Fruit fly (Drosophila melanogaster) whole organism, embryonic: ENCODE measurements around the gene CG11726.

Source experiments
- Antp ChIP-seq: fragments of 200-800 bp; sonication (Bioruptor generic); optimal IDR thresholded peaks from 3 replicates; lab custom pipeline; 2016; ENCODE audit warnings: missing biosample characterization, missing genetic modification characterization
- Bteb2 ChIP-seq: fragments of 200-800 bp; sonication (Bioruptor generic); optimal IDR thresholded peaks from 2 replicates; lab custom pipeline; 2016; ENCODE audit warnings: missing biosample characterization, missing genetic modification characterization
- CG10431 ChIP-seq: fragments of 200-800 bp; sonication (Bioruptor generic); optimal IDR thresholded peaks from 3 replicates; lab custom pipeline; 2018; ENCODE audit warnings: missing biosample characterization, mild to moderate bottlenecking, missing genetic modification characterization
- CG10543 ChIP-seq: fragments of 200-800 bp; sonication (Bioruptor generic); optimal IDR thresholded peaks from 3 replicates; lab custom pipeline; 2017; ENCODE audit warnings: missing biosample characterization, mild to moderate bottlenecking, missing genetic modification characterization, moderate library complexity
- CG11093 ChIP-seq: fragments of 200-800 bp; sonication (Bioruptor generic); IDR thresholded peaks from 3 replicates; pipeline ENCODE4 v1.3.6; 2022; ENCODE audit warnings: missing biosample characterization, missing genetic modification characterization
- CG12155 ChIP-seq: fragments of 200-800 bp; sonication (Bioruptor generic); optimal IDR thresholded peaks from 3 replicates; lab custom pipeline; 2016; ENCODE audit warnings: missing biosample characterization, missing genetic modification characterization
- CG12219 ChIP-seq: fragments of 200-800 bp; sonication (Bioruptor generic); optimal IDR thresholded peaks from 3 replicates; lab custom pipeline; 2018; ENCODE audit warnings: missing biosample characterization, mild to moderate bottlenecking, missing genetic modification characterization
- CG13123 ChIP-seq: fragments of 200-800 bp; sonication (Bioruptor generic); optimal IDR thresholded peaks from 2 replicates; lab custom pipeline; 2016; ENCODE audit warnings: missing biosample characterization, missing genetic modification characterization
- CG13424 ChIP-seq: fragments of 200-800 bp; sonication (Bioruptor generic); optimal IDR thresholded peaks from 2 replicates; lab custom pipeline; 2019; ENCODE audit warnings: missing biosample characterization, mild to moderate bottlenecking, missing genetic modification characterization, moderate library complexity
- CG17328 ChIP-seq: fragments of 200-800 bp; sonication (Bioruptor generic); IDR thresholded peaks from 2 replicates; pipeline ENCODE4 v1.3.6; 2022; ENCODE audit warnings: missing biosample characterization, missing genetic modification characterization
- CG17802 ChIP-seq: fragments of 200-800 bp; sonication (Bioruptor generic); optimal IDR thresholded peaks from 2 replicates; lab custom pipeline; 2018; ENCODE audit warnings: missing biosample characterization, mild to moderate bottlenecking, missing genetic modification characterization, moderate library complexity
- CG2116 ChIP-seq: fragments of 200-800 bp; sonication (Bioruptor generic); optimal IDR thresholded peaks from 3 replicates; lab custom pipeline; 2018; ENCODE audit warnings: missing biosample characterization, mild to moderate bottlenecking, missing genetic modification characterization
- CG32532 ChIP-seq: fragments of 200-800 bp; sonication (Bioruptor generic); IDR thresholded peaks from 2 replicates; pipeline ENCODE4 v1.3.6; 2022; ENCODE audit warnings: missing biosample characterization, missing genetic modification characterization
- CG33213 ChIP-seq: fragments of 200-800 bp; sonication (Bioruptor generic); optimal IDR thresholded peaks from 3 replicates; lab custom pipeline; 2016; ENCODE audit warnings: missing biosample characterization, missing genetic modification characterization
- CG4707 ChIP-seq: fragments of 200-800 bp; sonication (Bioruptor generic); optimal IDR thresholded peaks from 2 replicates; lab custom pipeline; 2018; ENCODE audit warnings: missing biosample characterization, mild to moderate bottlenecking, missing genetic modification characterization, moderate library complexity
- CG5245 ChIP-seq: fragments of 200-800 bp; sonication (Bioruptor generic); optimal IDR thresholded peaks from 3 replicates; lab custom pipeline; 2016; ENCODE audit warnings: missing biosample characterization, missing genetic modification characterization
- CG6254 ChIP-seq: fragments of 200-800 bp; sonication (Bioruptor generic); optimal IDR thresholded peaks from 3 replicates; lab custom pipeline; 2017; ENCODE audit warnings: mild to moderate bottlenecking, missing biosample characterization, missing genetic modification reagents, missing genetic modification characterization
- CG6683 ChIP-seq: fragments of 200-800 bp; sonication (Bioruptor generic); optimal IDR thresholded peaks from 2 replicates; lab custom pipeline; 2017; ENCODE audit warnings: missing biosample characterization, mild to moderate bottlenecking, missing genetic modification characterization, missing genetic modification reagents
- CG6854 ChIP-seq: fragments of 200-800 bp; sonication (Bioruptor generic); optimal IDR thresholded peaks from 3 replicates; lab custom pipeline; 2017; ENCODE audit warnings: missing biosample characterization, mild to moderate bottlenecking, missing genetic modification characterization
- CG7745 ChIP-seq: fragments of 200-800 bp; sonication (Bioruptor generic); optimal IDR thresholded peaks from 2 replicates; lab custom pipeline; 2018; ENCODE audit warnings: missing biosample characterization, mild to moderate bottlenecking, missing genetic modification characterization, moderate library complexity
- CG7786 ChIP-seq: fragments of 200-800 bp; sonication (Bioruptor generic); optimal IDR thresholded peaks from 2 replicates; lab custom pipeline; 2016; ENCODE audit warnings: missing biosample characterization, missing genetic modification characterization
- CG8944 ChIP-seq: fragments of 200-800 bp; sonication (Bioruptor generic); optimal IDR thresholded peaks from 3 replicates; lab custom pipeline; 2016; ENCODE audit warnings: missing biosample characterization, missing genetic modification characterization
- CG9609 ChIP-seq: fragments of 200-800 bp; sonication (Bioruptor generic); optimal IDR thresholded peaks from 3 replicates; lab custom pipeline; 2016; ENCODE audit warnings: missing biosample characterization, missing genetic modification characterization
- CG9932 ChIP-seq: fragments of 200-800 bp; sonication (Bioruptor generic); IDR thresholded peaks from 2 replicates; pipeline ENCODE4 v1.3.6; 2022; ENCODE audit warnings: missing biosample characterization, missing genetic modification characterization
- D19A ChIP-seq: fragments of 200-800 bp; optimal IDR thresholded peaks from 3 replicates; lab custom pipeline; 2019; ENCODE audit warnings: missing biosample characterization, mild to moderate bottlenecking, missing genetic modification characterization, moderate library complexity
- Dip3 ChIP-seq: fragments of 200-800 bp; sonication (Bioruptor generic); optimal IDR thresholded peaks from 3 replicates; lab custom pipeline; 2016; ENCODE audit warnings: missing biosample characterization, missing genetic modification characterization
- Gsc ChIP-seq: fragments of 200-800 bp; sonication (Bioruptor generic); IDR thresholded peaks from 2 replicates; pipeline ENCODE4 v1.3.6; 2022; ENCODE audit warnings: missing biosample characterization, missing genetic modification characterization
- NFAT ChIP-seq: fragments of 200-800 bp; sonication (Bioruptor generic); IDR thresholded peaks from 2 replicates; pipeline ENCODE4 v1.3.6; 2022; ENCODE audit warnings: missing biosample characterization, missing genetic modification characterization
- PHDP ChIP-seq: fragments of 200-800 bp; sonication (Bioruptor generic); optimal IDR thresholded peaks from 3 replicates; lab custom pipeline; 2018; ENCODE audit warnings: missing biosample characterization, mild to moderate bottlenecking, missing genetic modification characterization, moderate library complexity
- Ravus ChIP-seq: fragments of 200-800 bp; sonication (Bioruptor generic); IDR thresholded peaks from 2 replicates; pipeline ENCODE4 v1.3.6; 2022; ENCODE audit warnings: missing biosample characterization, missing genetic modification characterization
- Rx ChIP-seq: fragments of 200-800 bp; sonication (Bioruptor generic); IDR thresholded peaks from 2 replicates; pipeline ENCODE4 v1.3.6; 2022; ENCODE audit warnings: missing biosample characterization, missing genetic modification characterization
- Side ChIP-seq: fragments of 200-800 bp; sonication (Bioruptor generic); optimal IDR thresholded peaks from 2 replicates; lab custom pipeline; 2016; ENCODE audit warnings: missing biosample characterization, missing genetic modification characterization
- Spps ChIP-seq: fragments of 200-800 bp; sonication (Bioruptor generic); optimal IDR thresholded peaks from 2 replicates; lab custom pipeline; 2018; ENCODE audit warnings: missing biosample characterization, mild to moderate bottlenecking, missing genetic modification characterization
- az2 ChIP-seq: fragments of 200-800 bp; sonication (Bioruptor generic); optimal IDR thresholded peaks from 3 replicates; lab custom pipeline; 2016; ENCODE audit warnings: missing biosample characterization, missing genetic modification characterization
- cg ChIP-seq: fragments of 200-800 bp; sonication (Bioruptor generic); optimal IDR thresholded peaks from 3 replicates; lab custom pipeline; 2019; ENCODE audit warnings: missing biosample characterization, mild to moderate bottlenecking, missing genetic modification characterization, moderate library complexity
- dati ChIP-seq: fragments of 200-800 bp; sonication (Bioruptor generic); IDR thresholded peaks from 2 replicates; pipeline ENCODE4 v1.3.6; 2022; ENCODE audit warnings: missing biosample characterization, missing genetic modification characterization
- eyg ChIP-seq: fragments of 200-800 bp; sonication (Bioruptor generic); optimal IDR thresholded peaks from 3 replicates; lab custom pipeline; 2016; ENCODE audit warnings: missing biosample characterization, missing genetic modification characterization
- her ChIP-seq: fragments of 200-800 bp; sonication (Bioruptor generic); optimal IDR thresholded peaks from 2 replicates; lab custom pipeline; 2016; ENCODE audit warnings: missing biosample characterization, missing genetic modification characterization
- inv ChIP-seq: fragments of 200-800 bp; sonication (Bioruptor generic); IDR thresholded peaks from 2 replicates; pipeline ENCODE4 v1.3.6; 2022; ENCODE audit warnings: missing biosample characterization, missing genetic modification characterization; ENCODE audit not compliant: partially characterized antibody
- klu ChIP-seq: fragments of 200-800 bp; sonication (Bioruptor generic); IDR thresholded peaks from 2 replicates; pipeline ENCODE4 v1.3.6; 2022; ENCODE audit warnings: missing biosample characterization, missing genetic modification characterization
- lov ChIP-seq, 2 experiments: fragments of 200-800 bp in 1 of 2; fragments of >200 bp in 1 of 2; sonication (Bioruptor generic) in 1 of 2; IDR thresholded peaks in 1 of 2; optimal IDR thresholded peaks in 1 of 2; 2 replicates in 1 of 2; 3 replicates in 1 of 2; pipeline versions ENCODE4 v1.3.6 to Lab custom; 2017 to 2022; ENCODE audit warnings: missing biosample characterization in 1 of 2, missing genetic modification characterization in 1 of 2
- luna ChIP-seq: fragments of 200-800 bp; sonication (Bioruptor generic); optimal IDR thresholded peaks from 2 replicates; lab custom pipeline; 2016; ENCODE audit warnings: missing biosample characterization, missing genetic modification characterization
- oc ChIP-seq: fragments of 200-800 bp; sonication (Bioruptor generic); optimal IDR thresholded peaks from 2 replicates; lab custom pipeline; 2018; ENCODE audit warnings: missing biosample characterization, mild to moderate bottlenecking, missing genetic modification characterization, moderate library complexity
- peb ChIP-seq: fragments of 200-800 bp; sonication (Bioruptor generic); IDR thresholded peaks from 2 replicates; pipeline ENCODE4 v1.3.6; 2022; ENCODE audit warnings: missing biosample characterization, missing genetic modification characterization
- run ChIP-seq: fragments of 200-800 bp; sonication (Bioruptor generic); optimal IDR thresholded peaks from 3 replicates; lab custom pipeline; 2018; ENCODE audit warnings: missing biosample characterization, mild to moderate bottlenecking, missing genetic modification characterization
- so ChIP-seq: fragments of 200-800 bp; sonication (Bioruptor generic); IDR thresholded peaks from 3 replicates; pipeline ENCODE4 v1.3.6; 2022; ENCODE audit warnings: missing biosample characterization, missing genetic modification characterization
- stc ChIP-seq: fragments of 200-800 bp; sonication (Bioruptor generic); IDR thresholded peaks from 2 replicates; pipeline ENCODE4 v1.3.6; 2022; ENCODE audit warnings: missing biosample characterization, missing genetic modification characterization
- tin ChIP-seq: fragments of 200-800 bp; sonication (Bioruptor generic); optimal IDR thresholded peaks from 3 replicates; lab custom pipeline; 2016; ENCODE audit warnings: missing biosample characterization, missing genetic modification characterization
- vnd ChIP-seq: fragments of 200-800 bp; sonication (Bioruptor generic); IDR thresholded peaks from 3 replicates; pipeline ENCODE4 v1.3.6; 2022; ENCODE audit warnings: missing biosample characterization, missing genetic modification characterization; ENCODE audit not compliant: partially characterized antibody
- vvl ChIP-seq: fragments of 200-800 bp; sonication (Bioruptor generic); IDR thresholded peaks from 2 replicates; pipeline ENCODE4 v1.3.6; 2022; ENCODE audit warnings: missing biosample characterization, missing genetic modification characterization
- zfh1 ChIP-seq: fragments of 200-800 bp; sonication (Bioruptor generic); IDR thresholded peaks from 3 replicates; pipeline ENCODE4 v1.3.6; 2022; ENCODE audit warnings: missing biosample characterization, missing genetic modification characterization

CG11726 gene

DNA sequence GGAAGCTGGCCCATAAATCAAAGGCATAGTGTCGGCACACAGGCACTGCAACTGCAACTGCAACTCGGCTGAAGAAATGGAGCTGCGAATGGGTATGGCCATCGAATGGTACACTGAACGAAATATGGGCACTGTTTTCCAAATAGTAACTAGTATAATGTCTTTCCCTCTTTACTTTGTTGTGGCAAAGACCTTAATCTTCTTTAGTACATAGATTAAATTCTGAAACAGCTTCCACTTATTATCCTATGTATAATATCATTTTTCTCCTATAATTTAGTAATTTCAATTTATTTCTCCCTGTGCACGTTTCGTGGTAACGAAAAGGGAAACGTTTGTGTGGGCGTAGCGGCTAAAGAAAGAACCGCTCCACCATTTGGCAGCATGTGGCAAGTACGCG is 19.2 kb upstream of the CG11726 start (continued):
- no peak for TF ChIP-seq NFAT (GFP tag; lab: Robert Waterston, UW)
- no peak for TF ChIP-seq CG11093
- no peak for TF ChIP-seq CG10543 (GFP tag; lab: Kevin White, UChicago)
- TF ChIP-seq so (GFP tag; lab: Robert Waterston, UW), result peak; percentile 83
- no peak for TF ChIP-seq luna (GFP tag; lab: Kevin White, UChicago)
- TF ChIP-seq Side (GFP tag; lab: Kevin White, UChicago), result peak; percentile 11
- TF ChIP-seq CG9932, result no peak
- TF ChIP-seq CG10431, result peak; percentile 62
- peak; percentile 79 for TF ChIP-seq D19A (tag; lab: Kevin White, UChicago)
- TF ChIP-seq CG13123 (GFP tag; lab: Kevin White, UChicago), result no peak
- peak; percentile 50; the same call in 1 of the 2 replicates for TF ChIP-seq peb (GFP tag; lab: Robert Waterston, UW)
- peak; percentile 83 for TF ChIP-seq CG6254
- TF ChIP-seq Dip3, result no peak
- peak; percentile 29 for TF ChIP-seq CG4707
- TF ChIP-seq CG17802, result peak; percentile 18
- TF ChIP-seq klu, result peak; percentile 26; the same call in 1 of the 2 replicates
- TF ChIP-seq tin, result peak; percentile 69
- TF ChIP-seq CG13424 (tag; lab: Kevin White, UChicago), result peak; percentile 71
- peak; percentile 4 for TF ChIP-seq CG7786
- TF ChIP-seq Antp, result no peak
- TF ChIP-seq CG7745 (tag; lab: Kevin White, UChicago), result no peak
- peak; percentile 73 for TF ChIP-seq PHDP
- peak; percentile 81 for TF ChIP-seq vvl
- TF ChIP-seq CG6854 (GFP tag; lab: Kevin White, UChicago), result no peak
- peak; percentile 50 for TF ChIP-seq stc
- peak; percentile 14 for TF ChIP-seq run (tag; lab: Kevin White, UChicago)
- TF ChIP-seq CG2116, result peak; percentile 4
- no peak for TF ChIP-seq Gsc (GFP tag; lab: Robert Waterston, UW)
- peak; percentile 77 for TF ChIP-seq oc (tag; lab: Kevin White, UChicago)
- peak; percentile 28 for TF ChIP-seq CG12219 (GFP tag; lab: Kevin White, UChicago)
- TF ChIP-seq CG9609 (GFP tag; lab: Kevin White, UChicago), result no peak
- peak; percentile 31 for TF ChIP-seq CG12155 (GFP tag; lab: Kevin White, UChicago)
- no peak for TF ChIP-seq eyg
- peak; percentile 9 for TF ChIP-seq Bteb2 (GFP tag; lab: Kevin White, UChicago)
- peak; percentile 64 for TF ChIP-seq CG5245
- no peak for TF ChIP-seq cg (GFP tag; lab: Kevin White, UChicago)
- TF ChIP-seq Ravus (GFP tag; lab: Robert Waterston, UW), result no peak
- TF ChIP-seq her (GFP tag; lab: Kevin White, UChicago), result no peak
- peak; percentile 74 for TF ChIP-seq CG17328 (GFP tag; lab: Robert Waterston, UW)
- TF ChIP-seq dati (GFP tag; lab: Robert Waterston, UW), result no peak
- no peak; the same call in 1 of the 2 replicates for TF ChIP-seq Rx
- peak; percentile 75 for TF ChIP-seq az2 (GFP tag; lab: Kevin White, UChicago)
- TF ChIP-seq Spps (tag; lab: Kevin White, UChicago), result peak; percentile 54
- peak; percentile 17 for TF ChIP-seq CG8944
- no peak for TF ChIP-seq lov (optimal IDR thresholded peaks at IDR 0.05; lab: Kevin White, UChicago)
- TF ChIP-seq lov (GFP tag; IDR thresholded peaks at IDR 0.05; lab: Robert Waterston, UW), result peak; percentile 48; the same call in 1 of the 3 replicates
- TF ChIP-seq CG6683, result peak; percentile 10
- TF ChIP-seq vnd, result no peak
- no peak for TF ChIP-seq CG32532 (GFP tag; lab: Robert Waterston, UW)
- no peak for TF ChIP-seq CG33213 (GFP tag; lab: Kevin White, UChicago)
- TF ChIP-seq zfh1 (GFP tag; lab: Robert Waterston, UW), result peak; percentile 83
- TF ChIP-seq inv (GFP tag; lab: Robert Waterston, UW), result no peak
